Fruit fly (Drosophila melanogaster) whole organism, embryonic: Measurements from ENCODE around the gene pyd.

Experiments used
- BEAF-32 ChIP-seq: fragments of 200-800 bp; sonication (Bioruptor generic); optimal IDR thresholded peaks from 3 replicates; lab custom pipeline; 2017; ENCODE audit warnings: missing biosample characterization, missing genetic modification characterization, mild to moderate bottlenecking, moderate library complexity, missing genetic modification reagents
- Blimp-1 ChIP-seq: fragments of 200-800 bp; sonication (Bioruptor generic); optimal IDR thresholded peaks from 3 replicates; lab custom pipeline; 2018; ENCODE audit warnings: missing biosample characterization, missing genetic modification characterization, mild to moderate bottlenecking, moderate library complexity, missing genetic modification reagents
- CG11695 ChIP-seq: fragments of 200-800 bp; sonication (Bioruptor generic); IDR thresholded peaks from 3 replicates; pipeline ENCODE4 v1.3.6; 2022; ENCODE audit warnings: missing biosample characterization, missing genetic modification characterization
- CG11696 ChIP-seq: fragments of 200-800 bp; sonication (Bioruptor generic); IDR thresholded peaks from 2 replicates; pipeline ENCODE4 v1.3.6; 2022; ENCODE audit warnings: missing biosample characterization, missing genetic modification characterization
- CG12391 ChIP-seq: fragments of 200-800 bp; sonication (Bioruptor generic); optimal IDR thresholded peaks from 3 replicates; lab custom pipeline; 2018; ENCODE audit warnings: missing biosample characterization, mild to moderate bottlenecking, missing genetic modification characterization, moderate library complexity
- CG15514 ChIP-seq: fragments of 200-800 bp; sonication (Bioruptor generic); optimal IDR thresholded peaks from 3 replicates; lab custom pipeline; 2017; ENCODE audit warnings: missing biosample characterization, missing genetic modification characterization, mild to moderate bottlenecking, moderate library complexity, missing genetic modification reagents
- CG15696 ChIP-seq: fragments of 200-800 bp; sonication (Bioruptor generic); optimal IDR thresholded peaks from 2 replicates; lab custom pipeline; 2019; ENCODE audit warnings: missing biosample characterization, mild to moderate bottlenecking, missing genetic modification characterization, moderate library complexity
- CG1647 ChIP-seq: fragments of 200-800 bp; sonication (Bioruptor generic); optimal IDR thresholded peaks from 3 replicates; lab custom pipeline; 2016; ENCODE audit warnings: missing biosample characterization, missing genetic modification characterization
- CG17359 ChIP-seq: fragments of 200-800 bp; sonication (Bioruptor generic); optimal IDR thresholded peaks from 3 replicates; lab custom pipeline; 2018; ENCODE audit warnings: missing biosample characterization, mild to moderate bottlenecking, missing genetic modification characterization, moderate library complexity
- CG17829 ChIP-seq: fragments of 200-800 bp; optimal IDR thresholded peaks from 2 replicates; lab custom pipeline; 2019; ENCODE audit warnings: missing biosample characterization, mild to moderate bottlenecking, missing genetic modification characterization, moderate library complexity
- CG30431 ChIP-seq: fragments of 200-800 bp; sonication (Bioruptor generic); optimal IDR thresholded peaks from 2 replicates; lab custom pipeline; 2017; ENCODE audit warnings: missing biosample characterization, missing genetic modification characterization
- CG31224 ChIP-seq: fragments of 200-800 bp; sonication (Bioruptor generic); IDR thresholded peaks from 2 replicates; pipeline ENCODE4 v1.3.6; 2022; ENCODE audit warnings: missing biosample characterization, missing genetic modification characterization
- CG31365 ChIP-seq: fragments of 200-800 bp; sonication (Bioruptor generic); optimal IDR thresholded peaks from 2 replicates; lab custom pipeline; 2018; ENCODE audit warnings: missing biosample characterization, mild to moderate bottlenecking, missing genetic modification characterization
- CG32532 ChIP-seq: fragments of 200-800 bp; sonication (Bioruptor generic); IDR thresholded peaks from 2 replicates; pipeline ENCODE4 v1.3.6; 2022; ENCODE audit warnings: missing biosample characterization, missing genetic modification characterization
- CG33557 ChIP-seq: fragments of 200-800 bp; sonication (Bioruptor generic); optimal IDR thresholded peaks from 2 replicates; lab custom pipeline; 2019; ENCODE audit warnings: missing biosample characterization, mild to moderate bottlenecking, missing genetic modification characterization, moderate library complexity
- CG34422 ChIP-seq: fragments of 200-800 bp; sonication (Bioruptor generic); IDR thresholded peaks from 3 replicates; pipeline ENCODE4 v1.3.6; 2022; ENCODE audit warnings: missing biosample characterization, missing genetic modification characterization
- CG3995 ChIP-seq: fragments of 200-800 bp; sonication (Bioruptor generic); optimal IDR thresholded peaks from 3 replicates; lab custom pipeline; 2016; ENCODE audit warnings: missing biosample characterization, missing genetic modification characterization
- CG6654 ChIP-seq: fragments of 200-800 bp; sonication (Bioruptor generic); optimal IDR thresholded peaks from 2 replicates; lab custom pipeline; 2017; ENCODE audit warnings: missing biosample characterization, mild to moderate bottlenecking, missing genetic modification characterization
- CG6813 ChIP-seq: fragments of 200-800 bp; sonication (Bioruptor generic); optimal IDR thresholded peaks from 2 replicates; lab custom pipeline; 2017; ENCODE audit warnings: missing biosample characterization, missing genetic modification characterization, mild to moderate bottlenecking, moderate library complexity, missing genetic modification reagents
- CG7271 ChIP-seq: fragments of 200-800 bp; sonication (Bioruptor generic); optimal IDR thresholded peaks from 2 replicates; lab custom pipeline; 2018; ENCODE audit warnings: missing biosample characterization, mild to moderate bottlenecking, missing genetic modification characterization, moderate library complexity
- CG7928 ChIP-seq: fragments of 200-800 bp; sonication (Bioruptor generic); optimal IDR thresholded peaks from 2 replicates; lab custom pipeline; 2017; ENCODE audit warnings: missing biosample characterization, mild to moderate bottlenecking, missing genetic modification characterization
- CG8290 ChIP-seq, 3 experiments: fragments of 200-800 bp; sonication (Bioruptor generic); optimal IDR thresholded peaks; 2 replicates each; lab custom pipeline; 2016 to 2019; ENCODE audit warnings: missing biosample characterization in 3 of 3, missing genetic modification characterization in 3 of 3, mild to moderate bottlenecking in 2 of 3, moderate library complexity in 1 of 3
- CG9932 ChIP-seq: fragments of 200-800 bp; sonication (Bioruptor generic); IDR thresholded peaks from 2 replicates; pipeline ENCODE4 v1.3.6; 2022; ENCODE audit warnings: missing biosample characterization, missing genetic modification characterization
- Dip3 ChIP-seq: fragments of 200-800 bp; sonication (Bioruptor generic); optimal IDR thresholded peaks from 3 replicates; lab custom pipeline; 2016; ENCODE audit warnings: missing biosample characterization, missing genetic modification characterization
- Doc2 ChIP-seq: fragments of 200-800 bp; sonication (Bioruptor generic); IDR thresholded peaks from 2 replicates; pipeline ENCODE4 v1.3.6; 2022; ENCODE audit warnings: missing biosample characterization, missing genetic modification characterization
- Ets65A ChIP-seq: fragments of 200-800 bp; sonication (Bioruptor generic); peaks from one replicate; lab custom pipeline; 2016; ENCODE audit warnings: missing biosample characterization, missing genetic modification characterization
- GATAe ChIP-seq: fragments of 200-800 bp; sonication (Bioruptor generic); conservative IDR thresholded peaks from 2 replicates; pipeline ENCODE4 v1.3.6; 2022; ENCODE audit warnings: missing biosample characterization, missing genetic modification characterization
- HLH54F ChIP-seq: fragments of 200-800 bp; sonication (Bioruptor generic); optimal IDR thresholded peaks from 3 replicates; lab custom pipeline; 2016; ENCODE audit warnings: missing biosample characterization, missing genetic modification characterization
- Hr39 ChIP-seq: fragments of >200 bp; optimal IDR thresholded peaks from 2 replicates; lab custom pipeline; 2017
- Hr78 ChIP-seq, 2 experiments: fragments of 200-800 bp in 1 of 2; fragments of >200 bp in 1 of 2; sonication (Bioruptor generic) in 1 of 2; optimal IDR thresholded peaks; 2 replicates each; lab custom pipeline; 2017 to 2019; ENCODE audit warnings: missing biosample characterization in 2 of 2, missing genetic modification characterization in 2 of 2, mild to moderate bottlenecking in 1 of 2, moderate library complexity in 1 of 2
- Oli ChIP-seq: fragments of 200-800 bp; sonication (Bioruptor generic); optimal IDR thresholded peaks from 2 replicates; lab custom pipeline; 2018; ENCODE audit warnings: missing biosample characterization, mild to moderate bottlenecking, missing genetic modification characterization, moderate library complexity
- PHDP ChIP-seq: fragments of 200-800 bp; sonication (Bioruptor generic); optimal IDR thresholded peaks from 3 replicates; lab custom pipeline; 2018; ENCODE audit warnings: missing biosample characterization, mild to moderate bottlenecking, missing genetic modification characterization, moderate library complexity
- Sin3A ChIP-seq: fragments of >200 bp; optimal IDR thresholded peaks from 2 replicates; lab custom pipeline; 2018
- Sox100B ChIP-seq: fragments of 200-800 bp; sonication (Bioruptor generic); optimal IDR thresholded peaks from 3 replicates; lab custom pipeline; 2018; ENCODE audit warnings: missing biosample characterization, mild to moderate bottlenecking, missing genetic modification characterization
- Sox102F ChIP-seq: fragments of 200-800 bp; sonication (Bioruptor generic); optimal IDR thresholded peaks from 2 replicates; lab custom pipeline; 2018; ENCODE audit warnings: missing biosample characterization, mild to moderate bottlenecking, missing genetic modification characterization, moderate library complexity
- Vsx1 ChIP-seq: fragments of 200-800 bp; sonication (Bioruptor generic); optimal IDR thresholded peaks from 2 replicates; lab custom pipeline; 2017; ENCODE audit warnings: missing biosample characterization, mild to moderate bottlenecking, missing genetic modification characterization, missing genetic modification reagents
- Xrp1 ChIP-seq: fragments of 200-800 bp; sonication (Bioruptor generic); IDR thresholded peaks from 2 replicates; pipeline ENCODE4 v1.3.6; 2022; ENCODE audit warnings: missing biosample characterization, missing genetic modification characterization
- ap ChIP-seq: fragments of 200-800 bp; sonication (Bioruptor generic); IDR thresholded peaks from 2 replicates; pipeline ENCODE4 v1.3.6; 2022; ENCODE audit warnings: missing biosample characterization, missing genetic modification characterization
- h ChIP-seq: fragments of >200 bp; optimal IDR thresholded peaks from 2 replicates; lab custom pipeline; 2017
- hth ChIP-seq: fragments of >200 bp; optimal IDR thresholded peaks from 2 replicates; lab custom pipeline; 2017; ENCODE audit warnings: inconsistent platforms
- jing ChIP-seq: fragments of 200-800 bp; sonication (Bioruptor generic); optimal IDR thresholded peaks from 2 replicates; lab custom pipeline; 2018; ENCODE audit warnings: missing biosample characterization, mild to moderate bottlenecking, missing genetic modification characterization
- maf-S ChIP-seq: fragments of 200-800 bp; sonication (Bioruptor generic); optimal IDR thresholded peaks from 2 replicates; lab custom pipeline; 2016; ENCODE audit warnings: missing biosample characterization, missing genetic modification characterization
- nom ChIP-seq: fragments of 200-800 bp; sonication (Bioruptor generic); optimal IDR thresholded peaks from 2 replicates; lab custom pipeline; 2017; ENCODE audit warnings: missing biosample characterization, missing genetic modification characterization, mild to moderate bottlenecking, moderate library complexity, missing genetic modification reagents
- odd ChIP-seq: fragments of 200-800 bp; sonication (Bioruptor generic); optimal IDR thresholded peaks from 2 replicates; lab custom pipeline; 2017; ENCODE audit warnings: missing biosample characterization, mild to moderate bottlenecking, missing genetic modification characterization
- peb ChIP-seq: fragments of 200-800 bp; sonication (Bioruptor generic); IDR thresholded peaks from 2 replicates; pipeline ENCODE4 v1.3.6; 2022; ENCODE audit warnings: missing biosample characterization, missing genetic modification characterization
- phol ChIP-seq: fragments of 200-800 bp; sonication (Bioruptor generic); optimal IDR thresholded peaks from 3 replicates; lab custom pipeline; 2018; ENCODE audit warnings: missing biosample characterization, mild to moderate bottlenecking, missing genetic modification characterization, moderate library complexity
- pita ChIP-seq: fragments of 200-800 bp; sonication (Bioruptor generic); optimal IDR thresholded peaks from 2 replicates; lab custom pipeline; 2017; ENCODE audit warnings: missing biosample characterization, mild to moderate bottlenecking, missing genetic modification characterization
- salm ChIP-seq: fragments of 200-800 bp; sonication (Bioruptor generic); optimal IDR thresholded peaks from 2 replicates; lab custom pipeline; 2018; ENCODE audit warnings: missing biosample characterization, mild to moderate bottlenecking, missing genetic modification characterization
- sob ChIP-seq: fragments of 200-800 bp; sonication (Bioruptor generic); IDR thresholded peaks from 2 replicates; pipeline ENCODE4 v1.3.6; 2022; ENCODE audit warnings: missing biosample characterization, missing genetic modification characterization
- tap ChIP-seq: fragments of 200-800 bp; optimal IDR thresholded peaks from 3 replicates; lab custom pipeline; 2019; ENCODE audit warnings: missing biosample characterization, mild to moderate bottlenecking, missing genetic modification characterization, moderate library complexity
- tgo ChIP-seq: fragments of 200-800 bp; sonication (Bioruptor generic); IDR thresholded peaks from 3 replicates; pipeline ENCODE4 v1.3.6; 2022; ENCODE audit warnings: missing biosample characterization, missing genetic modification characterization

pyd gene

dm6 chr3R:8863094-8863865 lies 68.4 kb downstream of the pyd start (continued):
- TF ChIP-seq CG32532 (GFP tag; lab: Robert Waterston, UW) (no peak), CG31365 (no peak), maf-S (GFP tag; lab: Kevin White, UChicago) (no peak), odd (GFP tag; lab: Kevin White, UChicago) (no peak), GATAe (GFP tag; lab: Robert Waterston, UW) (no peak), CG17829 (tag; lab: Kevin White, UChicago) (peak; percentile 21), nom (peak; percentile 30), Hr78 (GFP tag; optimal IDR thresholded peaks at IDR 0.05; lab: Kevin White, UChicago) (no peak), Sin3A (lab: Kevin White, UChicago) (no peak), CG7928 (GFP tag; lab: Kevin White, UChicago) (no peak), tgo (GFP tag; lab: Robert Waterston, UW) (no peak), CG11695 (GFP tag; lab: Robert Waterston, UW) (no peak), phol (no peak), CG30431 (no peak), CG3995 (no peak), CG6654 (peak; percentile 61), Ets65A (GFP tag; lab: Kevin White, UChicago) (no peak), CG31224 (GFP tag; lab: Robert Waterston, UW) (no peak), Dip3 (GFP tag; lab: Kevin White, UChicago) (no peak), Xrp1 (GFP tag; lab: Robert Waterston, UW) (no peak), CG34422 (GFP tag; lab: Robert Waterston, UW) (no peak), hth (lab: Kevin White, UChicago) (no peak), Sox100B (peak; percentile 23), CG7271 (no peak), Blimp-1 (no peak), peb (GFP tag; lab: Robert Waterston, UW) (no peak), CG9932 (GFP tag; lab: Robert Waterston, UW) (no peak), Hr39 (no peak), CG12391 (peak; percentile 40), ap (GFP tag; lab: Robert Waterston, UW) (no peak), CG15514 (GFP tag; lab: Kevin White, UChicago) (no peak), CG17359 (tag; lab: Kevin White, UChicago) (peak; percentile 60), CG33557 (GFP tag; lab: Kevin White, UChicago) (no peak), HLH54F (no peak), jing (no peak), Doc2 (no peak), CG1647 (GFP tag; lab: Kevin White, UChicago) (no peak), sob (GFP tag; lab: Robert Waterston, UW) (no peak), h (lab: Kevin White, UChicago) (no peak), tap (tag; lab: Kevin White, UChicago) (no peak), salm (tag; lab: Kevin White, UChicago) (no peak), Sox102F (no peak), CG8290 (GFP tag; optimal IDR thresholded peaks at IDR 0.05; lab: Kevin White, UChicago) (peak; percentile 23), CG8290 (tag; optimal IDR thresholded peaks at IDR 0.05; lab: Kevin White, UChicago) (no peak), Vsx1 (GFP tag; lab: Kevin White, UChicago) (peak; percentile 1), PHDP (tag; lab: Kevin White, UChicago) (no peak), CG15696 (tag; lab: Kevin White, UChicago) (no peak), BEAF-32 (no peak), CG6813 (GFP tag; lab: Kevin White, UChicago) (no peak), CG11696 (GFP tag; lab: Robert Waterston, UW) (no peak), pita (GFP tag; lab: Kevin White, UChicago) (peak; percentile 27), Oli (no peak)
